Fruit fly (Drosophila melanogaster) whole organism, embryonic: Measurements from ENCODE around the gene CG5191.

Source experiments
- Atf-2 ChIP-seq: fragments of 200-800 bp; sonication (Bioruptor generic); optimal IDR thresholded peaks from 2 replicates; lab custom pipeline; 2016; ENCODE audit warnings: missing biosample characterization, missing genetic modification characterization
- Atf3 ChIP-seq: fragments of 200-800 bp; sonication (Bioruptor generic); optimal IDR thresholded peaks from 3 replicates; lab custom pipeline; 2016; ENCODE audit warnings: missing biosample characterization, missing genetic modification characterization
- Bgb ChIP-seq: fragments of 200-800 bp; sonication (Bioruptor generic); IDR thresholded peaks from 2 replicates; pipeline ENCODE4 v1.3.6; 2022; ENCODE audit warnings: missing biosample characterization, missing genetic modification characterization; ENCODE audit not compliant: partially characterized antibody
- CG10979 ChIP-seq: fragments of 200-800 bp; sonication (Bioruptor generic); optimal IDR thresholded peaks from 2 replicates; lab custom pipeline; 2018; ENCODE audit warnings: missing biosample characterization, mild to moderate bottlenecking, missing genetic modification characterization, moderate library complexity
- CG11456 ChIP-seq: fragments of 200-800 bp; sonication (Bioruptor generic); IDR thresholded peaks from 3 replicates; pipeline ENCODE4 v1.3.6; 2022; ENCODE audit warnings: missing biosample characterization, missing genetic modification characterization
- CG12299 ChIP-seq: fragments of 200-800 bp; sonication (Bioruptor generic); optimal IDR thresholded peaks from 2 replicates; lab custom pipeline; 2018; ENCODE audit warnings: missing biosample characterization, mild to moderate bottlenecking, missing genetic modification characterization
- CG12391 ChIP-seq: fragments of 200-800 bp; sonication (Bioruptor generic); optimal IDR thresholded peaks from 3 replicates; lab custom pipeline; 2018; ENCODE audit warnings: missing biosample characterization, mild to moderate bottlenecking, missing genetic modification characterization, moderate library complexity
- CG13296 ChIP-seq: fragments of 200-800 bp; sonication (Bioruptor generic); optimal IDR thresholded peaks from 3 replicates; lab custom pipeline; 2018; ENCODE audit warnings: missing biosample characterization, mild to moderate bottlenecking, missing genetic modification characterization
- CG14050 ChIP-seq: fragments of 200-800 bp; sonication (Bioruptor generic); IDR thresholded peaks from 3 replicates; pipeline ENCODE4 v1.3.6; 2022; ENCODE audit warnings: missing biosample characterization, missing genetic modification characterization
- CG1529 ChIP-seq: fragments of 200-800 bp; sonication (Bioruptor generic); optimal IDR thresholded peaks from 3 replicates; lab custom pipeline; 2018; ENCODE audit warnings: missing biosample characterization, missing genetic modification characterization
- CG17802 ChIP-seq: fragments of 200-800 bp; sonication (Bioruptor generic); optimal IDR thresholded peaks from 2 replicates; lab custom pipeline; 2018; ENCODE audit warnings: missing biosample characterization, mild to moderate bottlenecking, missing genetic modification characterization, moderate library complexity
- CG17912 ChIP-seq: fragments of 200-800 bp; sonication (Bioruptor generic); optimal IDR thresholded peaks from 2 replicates; lab custom pipeline; 2018; ENCODE audit warnings: missing biosample characterization, mild to moderate bottlenecking, missing genetic modification characterization
- CG30020 ChIP-seq: fragments of 200-800 bp; optimal IDR thresholded peaks from 2 replicates; lab custom pipeline; 2019; ENCODE audit warnings: missing biosample characterization, mild to moderate bottlenecking, missing genetic modification characterization, moderate library complexity
- CG31224 ChIP-seq: fragments of 200-800 bp; sonication (Bioruptor generic); IDR thresholded peaks from 2 replicates; pipeline ENCODE4 v1.3.6; 2022; ENCODE audit warnings: missing biosample characterization, missing genetic modification characterization
- CG3838 ChIP-seq: fragments of 200-800 bp; sonication (Bioruptor generic); optimal IDR thresholded peaks from 3 replicates; lab custom pipeline; 2016; ENCODE audit warnings: missing biosample characterization, missing genetic modification characterization
- CG7271 ChIP-seq: fragments of 200-800 bp; sonication (Bioruptor generic); optimal IDR thresholded peaks from 2 replicates; lab custom pipeline; 2018; ENCODE audit warnings: missing biosample characterization, mild to moderate bottlenecking, missing genetic modification characterization, moderate library complexity
- CG7556 ChIP-seq: fragments of 200-800 bp; sonication (Bioruptor generic); optimal IDR thresholded peaks from 2 replicates; lab custom pipeline; 2017; ENCODE audit warnings: missing biosample characterization, mild to moderate bottlenecking, missing genetic modification characterization
- CG7745 ChIP-seq: fragments of 200-800 bp; sonication (Bioruptor generic); optimal IDR thresholded peaks from 2 replicates; lab custom pipeline; 2018; ENCODE audit warnings: missing biosample characterization, mild to moderate bottlenecking, missing genetic modification characterization, moderate library complexity
- CG8924 ChIP-seq: fragments of 200-800 bp; optimal IDR thresholded peaks from 3 replicates; lab custom pipeline; 2019; ENCODE audit warnings: missing biosample characterization, mild to moderate bottlenecking, missing genetic modification characterization, moderate library complexity
- Deaf1 ChIP-seq: fragments of 200-800 bp; optimal IDR thresholded peaks from 3 replicates; lab custom pipeline; 2019; ENCODE audit warnings: missing biosample characterization, mild to moderate bottlenecking, missing genetic modification characterization, moderate library complexity
- Doc3 ChIP-seq: fragments of 200-800 bp; sonication (Bioruptor generic); IDR thresholded peaks from 3 replicates; pipeline ENCODE4 v1.3.6; 2022; ENCODE audit warnings: missing biosample characterization, missing genetic modification characterization; ENCODE audit not compliant: partially characterized antibody
- Eip74EF ChIP-seq, 2 experiments: fragments of 200-800 bp in 1 of 2; fragments of >200 bp in 1 of 2; sonication (Bioruptor generic) in 1 of 2; optimal IDR thresholded peaks; 2 replicates each; lab custom pipeline; 2017 to 2019; ENCODE audit warnings: missing biosample characterization in 2 of 2, missing genetic modification characterization in 2 of 2, mild to moderate bottlenecking in 1 of 2, moderate library complexity in 1 of 2
- Fer1 ChIP-seq: fragments of 200-800 bp; sonication (Bioruptor generic); optimal IDR thresholded peaks from 2 replicates; lab custom pipeline; 2017; ENCODE audit warnings: missing biosample characterization, mild to moderate bottlenecking, missing genetic modification characterization
- Fer2 ChIP-seq: fragments of 200-800 bp; sonication (Bioruptor generic); optimal IDR thresholded peaks from 2 replicates; lab custom pipeline; 2018; ENCODE audit warnings: missing biosample characterization, mild to moderate bottlenecking, missing genetic modification characterization, moderate library complexity
- Gug ChIP-seq: fragments of 200-800 bp; sonication (Bioruptor generic); IDR thresholded peaks from 4 replicates; pipeline ENCODE4 v1.3.6; 2022; ENCODE audit warnings: missing biosample characterization, missing genetic modification characterization
- HmgZ ChIP-seq: fragments of 200-800 bp; sonication (Bioruptor generic); optimal IDR thresholded peaks from 2 replicates; lab custom pipeline; 2018; ENCODE audit warnings: missing biosample characterization, mild to moderate bottlenecking, missing genetic modification characterization
- Mes4 ChIP-seq: fragments of 200-800 bp; sonication (Bioruptor generic); optimal IDR thresholded peaks from 2 replicates; lab custom pipeline; 2016; ENCODE audit warnings: missing biosample characterization, missing genetic modification characterization
- Sry-β ChIP-seq: fragments of 200-800 bp; sonication (Bioruptor generic); optimal IDR thresholded peaks from 2 replicates; lab custom pipeline; 2018; ENCODE audit warnings: missing biosample characterization, mild to moderate bottlenecking, missing genetic modification characterization, moderate library complexity
- Stat92E ChIP-seq, 3 experiments: fragments of >200 bp in 2 of 3; fragments of 200-800 bp in 1 of 3; sonication (Bioruptor generic) in 1 of 3; optimal IDR thresholded peaks; 2 replicates each; lab custom pipeline; 2017 to 2019; ENCODE audit warnings: missing biosample characterization in 3 of 3, missing genetic modification characterization in 3 of 3, mild to moderate bottlenecking in 1 of 3, moderate library complexity in 1 of 3
- Tbp ChIP-seq: fragments of >200 bp; optimal IDR thresholded peaks from 2 replicates; lab custom pipeline; 2018; ENCODE audit warnings: missing biosample characterization, missing genetic modification characterization
- abd-A ChIP-seq: fragments of 200-800 bp; sonication (Bioruptor generic); optimal IDR thresholded peaks from 3 replicates; lab custom pipeline; 2019; ENCODE audit warnings: missing biosample characterization, mild to moderate bottlenecking, missing genetic modification characterization, moderate library complexity
- aop ChIP-seq: fragments of 200-800 bp; sonication (Bioruptor generic); IDR thresholded peaks from 2 replicates; pipeline ENCODE4 v1.3.6; 2022; ENCODE audit warnings: missing biosample characterization, missing genetic modification characterization
- ara ChIP-seq: fragments of 200-800 bp; sonication (Bioruptor generic); IDR thresholded peaks from 2 replicates; pipeline ENCODE4 v1.3.6; 2022; ENCODE audit warnings: missing biosample characterization, missing genetic modification characterization
- bab2 ChIP-seq: fragments of 200-800 bp; sonication (Bioruptor generic); optimal IDR thresholded peaks from 2 replicates; lab custom pipeline; 2016; ENCODE audit warnings: missing biosample characterization, missing genetic modification characterization
- btn ChIP-seq: fragments of 200-800 bp; sonication (Bioruptor generic); optimal IDR thresholded peaks from 2 replicates; lab custom pipeline; 2016; ENCODE audit warnings: missing biosample characterization, missing genetic modification characterization
- cas ChIP-seq: fragments of 200-800 bp; sonication (Bioruptor generic); IDR thresholded peaks from 2 replicates; pipeline ENCODE4 v1.3.6; 2022; ENCODE audit warnings: missing biosample characterization, missing genetic modification characterization
- ci ChIP-seq: fragments of 200-800 bp; sonication (Bioruptor generic); IDR thresholded peaks from 3 replicates; pipeline ENCODE4 v1.3.6; 2022; ENCODE audit warnings: missing biosample characterization, missing genetic modification characterization
- croc ChIP-seq: fragments of 200-800 bp; sonication (Bioruptor generic); conservative IDR thresholded peaks from 3 replicates; pipeline ENCODE4 v1.3.6; 2022; ENCODE audit warnings: missing biosample characterization, missing genetic modification characterization
- disco-r ChIP-seq: fragments of 200-800 bp; sonication (Bioruptor generic); optimal IDR thresholded peaks from 2 replicates; lab custom pipeline; 2016; ENCODE audit warnings: missing biosample characterization, missing genetic modification characterization
- ems ChIP-seq: fragments of 200-800 bp; sonication (Bioruptor generic); optimal IDR thresholded peaks from 3 replicates; lab custom pipeline; 2016; ENCODE audit warnings: missing biosample characterization, missing genetic modification characterization
- fd3F ChIP-seq: fragments of 200-800 bp; sonication (Bioruptor generic); optimal IDR thresholded peaks from 2 replicates; lab custom pipeline; 2018; ENCODE audit warnings: missing biosample characterization, mild to moderate bottlenecking, missing genetic modification characterization, moderate library complexity
- hbn ChIP-seq: fragments of 200-800 bp; sonication (Bioruptor generic); IDR thresholded peaks from 2 replicates; pipeline ENCODE4 v1.3.6; 2022; ENCODE audit warnings: missing biosample characterization, missing genetic modification characterization; ENCODE audit not compliant: partially characterized antibody
- nau ChIP-seq: fragments of 200-800 bp; sonication (Bioruptor generic); optimal IDR thresholded peaks from 3 replicates; lab custom pipeline; 2017; ENCODE audit warnings: missing biosample characterization, mild to moderate bottlenecking, missing genetic modification characterization, missing genetic modification reagents
- odd ChIP-seq: fragments of 200-800 bp; sonication (Bioruptor generic); optimal IDR thresholded peaks from 2 replicates; lab custom pipeline; 2017; ENCODE audit warnings: missing biosample characterization, mild to moderate bottlenecking, missing genetic modification characterization
- pb ChIP-seq: fragments of 200-800 bp; sonication (Bioruptor generic); optimal IDR thresholded peaks from 3 replicates; lab custom pipeline; 2016; ENCODE audit warnings: missing biosample characterization, missing genetic modification characterization
- pho ChIP-seq: fragments of 200-800 bp; sonication (Bioruptor generic); optimal IDR thresholded peaks from 2 replicates; lab custom pipeline; 2016; ENCODE audit warnings: missing biosample characterization, missing genetic modification characterization
- row ChIP-seq: fragments of 200-800 bp; sonication (Bioruptor generic); IDR thresholded peaks from 3 replicates; pipeline ENCODE4 v1.3.6; 2022; ENCODE audit warnings: missing biosample characterization, missing genetic modification characterization
- scrt ChIP-seq: fragments of 200-800 bp; sonication (Bioruptor generic); optimal IDR thresholded peaks from 2 replicates; lab custom pipeline; 2018; ENCODE audit warnings: missing biosample characterization, mild to moderate bottlenecking, missing genetic modification characterization, moderate library complexity
- sisA ChIP-seq: fragments of 200-800 bp; sonication (Bioruptor generic); IDR thresholded peaks from 2 replicates; pipeline ENCODE4 v1.3.6; 2022; ENCODE audit warnings: missing biosample characterization, missing genetic modification characterization
- slbo ChIP-seq: fragments of 200-800 bp; sonication (Bioruptor generic); IDR thresholded peaks from 2 replicates; pipeline ENCODE4 v1.3.6; 2022; ENCODE audit warnings: missing biosample characterization, missing genetic modification characterization
- unpg ChIP-seq: fragments of 200-800 bp; sonication (Bioruptor generic); optimal IDR thresholded peaks from 3 replicates; lab custom pipeline; 2018; ENCODE audit warnings: missing biosample characterization, mild to moderate bottlenecking, missing genetic modification characterization, moderate library complexity

CG5191 gene

DNA sequence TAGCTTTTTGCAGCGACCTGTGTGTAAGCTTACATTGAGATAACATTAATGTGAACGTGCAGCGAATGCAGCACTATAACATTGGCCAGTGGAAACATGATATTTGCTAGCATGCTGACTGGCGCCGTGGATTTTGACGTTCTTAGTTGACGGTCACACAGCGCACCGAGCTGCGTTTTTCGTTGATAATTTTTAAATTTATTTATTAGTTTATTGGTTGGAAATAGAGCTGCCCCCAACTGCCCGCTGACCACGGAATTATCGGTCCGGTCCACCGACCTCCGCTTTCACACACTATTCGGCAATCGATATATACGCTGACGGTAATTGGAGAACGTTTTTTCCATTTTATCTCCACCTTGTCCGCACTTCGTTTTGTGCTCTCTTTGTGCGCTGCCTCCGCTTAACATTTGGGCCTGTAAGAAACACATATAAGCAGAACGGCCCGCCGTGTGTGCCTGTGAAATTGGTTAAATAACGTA, 61.2 kb downstream of the CG5191 start, which contains the start of gene H (continued):
- TF ChIP-seq Mes4 (GFP tag; lab: Kevin White, UChicago) (no peak), CG10979 (tag; lab: Kevin White, UChicago) (no peak), CG17802 (tag; lab: Kevin White, UChicago) (peak; percentile 90), aop (GFP tag; lab: Robert Waterston, UW) (no peak), CG12299 (peak; percentile 11), sisA (GFP tag; lab: Robert Waterston, UW) (no peak), Atf-2 (no peak), CG7271 (tag; lab: Kevin White, UChicago) (no peak), Doc3 (no peak), fd3F (GFP tag; lab: Kevin White, UChicago) (no peak), Deaf1 (tag; lab: Kevin White, UChicago) (no peak), abd-A (tag; lab: Kevin White, UChicago) (no peak), nau (GFP tag; lab: Kevin White, UChicago) (no peak), btn (no peak), Gug (no peak), row (peak; percentile 54; the same call in 2 of the 3 replicates), cas (no peak), Eip74EF (GFP tag; optimal IDR thresholded peaks at IDR 0.05; lab: Kevin White, UChicago) (no peak), Tbp (no peak), CG7556 (no peak), CG8924 (tag; lab: Kevin White, UChicago) (peak; percentile 20), slbo (GFP tag; lab: Robert Waterston, UW) (no peak), Bgb (GFP tag; lab: Robert Waterston, UW) (peak; percentile 41; the same call in 1 of the 2 replicates), CG31224 (GFP tag; lab: Robert Waterston, UW) (no peak), CG1529 (GFP tag; lab: Kevin White, UChicago) (no peak), disco-r (GFP tag; lab: Kevin White, UChicago) (no peak), CG3838 (GFP tag; lab: Kevin White, UChicago) (no peak), hbn (no peak), Fer1 (no peak), ara (no peak), Fer2 (tag; lab: Kevin White, UChicago) (no peak), CG13296 (GFP tag; lab: Kevin White, UChicago) (no peak), Sry-β (no peak), CG11456 (no peak), pb (GFP tag; lab: Kevin White, UChicago) (no peak), Atf3 (GFP tag; lab: Kevin White, UChicago) (no peak), Stat92E (GFP tag; optimal IDR thresholded peaks at IDR 0.05; lab: Kevin White, UChicago) (no peak), CG12391 (tag; lab: Kevin White, UChicago) (no peak), scrt (no peak), pho (no peak), bab2 (GFP tag; lab: Kevin White, UChicago) (no peak), odd (no peak), CG17912 (no peak), CG7745 (tag; lab: Kevin White, UChicago) (no peak), HmgZ (peak; percentile 50), ci (GFP tag; lab: Robert Waterston, UW) (no peak; the same call in 2 of the 3 replicates), unpg (GFP tag; lab: Kevin White, UChicago) (no peak), ems (GFP tag; lab: Kevin White, UChicago) (no peak), croc (GFP tag; lab: Robert Waterston, UW) (no peak), CG30020 (tag; lab: Kevin White, UChicago) (peak; percentile 90), CG14050 (GFP tag; lab: Robert Waterston, UW) (no peak)
